Fruit fly (Drosophila melanogaster) whole organism, embryonic: ENCODE data around the gene CG18766.

Experiments used
- ATbp ChIP-seq: fragments of 200-800 bp; sonication (Bioruptor generic); optimal IDR thresholded peaks from 2 replicates; lab custom pipeline; 2017; ENCODE audit warnings: missing biosample characterization, mild to moderate bottlenecking, missing genetic modification characterization, missing genetic modification reagents
- Ada2b ChIP-seq: fragments of 200-800 bp; sonication (Bioruptor generic); IDR thresholded peaks from 2 replicates; pipeline ENCODE4 v1.3.6; 2022; ENCODE audit warnings: missing biosample characterization, missing genetic modification characterization
- Adf1 ChIP-seq: fragments of 200-800 bp; sonication (Bioruptor generic); IDR thresholded peaks from 2 replicates; pipeline ENCODE4 v1.3.6; 2022; ENCODE audit warnings: missing biosample characterization, missing genetic modification characterization
- Atf-2 ChIP-seq: fragments of 200-800 bp; sonication (Bioruptor generic); optimal IDR thresholded peaks from 2 replicates; lab custom pipeline; 2016; ENCODE audit warnings: missing biosample characterization, missing genetic modification characterization
- CG10267 ChIP-seq: fragments of 200-800 bp; sonication (Bioruptor generic); optimal IDR thresholded peaks from 2 replicates; lab custom pipeline; 2018; ENCODE audit warnings: missing biosample characterization, mild to moderate bottlenecking, missing genetic modification characterization, moderate library complexity
- CG10654 ChIP-seq: fragments of 200-800 bp; sonication (Bioruptor generic); optimal IDR thresholded peaks from 2 replicates; lab custom pipeline; 2016; ENCODE audit warnings: missing biosample characterization, missing genetic modification characterization
- CG12299 ChIP-seq: fragments of 200-800 bp; sonication (Bioruptor generic); optimal IDR thresholded peaks from 2 replicates; lab custom pipeline; 2018; ENCODE audit warnings: missing biosample characterization, mild to moderate bottlenecking, missing genetic modification characterization
- CG12744 ChIP-seq: fragments of 200-800 bp; sonication (Bioruptor generic); optimal IDR thresholded peaks from 2 replicates; lab custom pipeline; 2016; ENCODE audit warnings: missing biosample characterization, missing genetic modification characterization
- CG14667 ChIP-seq: fragments of 200-800 bp; sonication (Bioruptor generic); IDR thresholded peaks from 2 replicates; pipeline ENCODE4 v1.3.6; 2022; ENCODE audit warnings: missing biosample characterization, missing genetic modification characterization
- CG15269 ChIP-seq: fragments of 200-800 bp; sonication (Bioruptor generic); optimal IDR thresholded peaks from 2 replicates; lab custom pipeline; 2018; ENCODE audit warnings: missing biosample characterization, mild to moderate bottlenecking, missing genetic modification characterization, moderate library complexity
- CG17385 ChIP-seq: fragments of 200-800 bp; sonication (Bioruptor generic); optimal IDR thresholded peaks from 3 replicates; lab custom pipeline; 2018; ENCODE audit warnings: missing biosample characterization, mild to moderate bottlenecking, missing genetic modification characterization
- CG1832 ChIP-seq: fragments of 200-800 bp; sonication (Bioruptor generic); optimal IDR thresholded peaks from 2 replicates; lab custom pipeline; 2017; ENCODE audit warnings: missing biosample characterization, mild to moderate bottlenecking, missing genetic modification characterization, inconsistent platforms
- CG2875 ChIP-seq: fragments of 200-800 bp; sonication (Bioruptor generic); optimal IDR thresholded peaks from 2 replicates; lab custom pipeline; 2017; ENCODE audit warnings: missing biosample characterization, mild to moderate bottlenecking, missing genetic modification characterization, missing genetic modification reagents
- CG30431 ChIP-seq: fragments of 200-800 bp; sonication (Bioruptor generic); optimal IDR thresholded peaks from 2 replicates; lab custom pipeline; 2017; ENCODE audit warnings: missing biosample characterization, missing genetic modification characterization
- CG31365 ChIP-seq: fragments of 200-800 bp; sonication (Bioruptor generic); optimal IDR thresholded peaks from 2 replicates; lab custom pipeline; 2018; ENCODE audit warnings: missing biosample characterization, mild to moderate bottlenecking, missing genetic modification characterization
- CG31441 ChIP-seq: fragments of 200-800 bp; sonication (Bioruptor generic); IDR thresholded peaks from 2 replicates; pipeline ENCODE4 v1.3.6; 2022; ENCODE audit warnings: missing biosample characterization, missing genetic modification characterization
- CG3281 ChIP-seq: fragments of 200-800 bp; sonication (Bioruptor generic); optimal IDR thresholded peaks from 3 replicates; lab custom pipeline; 2017; ENCODE audit warnings: missing biosample characterization, mild to moderate bottlenecking, missing genetic modification characterization
- CG33213 ChIP-seq: fragments of 200-800 bp; sonication (Bioruptor generic); optimal IDR thresholded peaks from 3 replicates; lab custom pipeline; 2016; ENCODE audit warnings: missing biosample characterization, missing genetic modification characterization
- CG3726 ChIP-seq: fragments of 200-800 bp; sonication (Bioruptor generic); IDR thresholded peaks from 3 replicates; pipeline ENCODE4, ENCODE4 v1.3.6; 2022; ENCODE audit warnings: missing biosample characterization, missing genetic modification characterization
- CG4424 ChIP-seq: fragments of 200-800 bp; sonication (Bioruptor generic); optimal IDR thresholded peaks from 3 replicates; lab custom pipeline; 2016; ENCODE audit warnings: missing biosample characterization, missing genetic modification characterization
- CG4707 ChIP-seq: fragments of 200-800 bp; sonication (Bioruptor generic); optimal IDR thresholded peaks from 2 replicates; lab custom pipeline; 2018; ENCODE audit warnings: missing biosample characterization, mild to moderate bottlenecking, missing genetic modification characterization, moderate library complexity
- CG6254 ChIP-seq: fragments of 200-800 bp; sonication (Bioruptor generic); optimal IDR thresholded peaks from 3 replicates; lab custom pipeline; 2017; ENCODE audit warnings: mild to moderate bottlenecking, missing biosample characterization, missing genetic modification reagents, missing genetic modification characterization
- CG6272 ChIP-seq: fragments of 200-800 bp; sonication (Bioruptor generic); IDR thresholded peaks from 2 replicates; pipeline ENCODE4 v1.3.6; 2022; ENCODE audit warnings: missing biosample characterization, missing genetic modification characterization
- CG6765 ChIP-seq: fragments of 200-800 bp; sonication (Bioruptor generic); optimal IDR thresholded peaks from 3 replicates; lab custom pipeline; 2017; ENCODE audit warnings: missing biosample characterization, mild to moderate bottlenecking, missing genetic modification characterization
- CG9437 ChIP-seq: fragments of 200-800 bp; sonication (Bioruptor generic); optimal IDR thresholded peaks from 2 replicates; lab custom pipeline; 2018; ENCODE audit warnings: missing biosample characterization, mild to moderate bottlenecking, missing genetic modification characterization
- CTCF ChIP-seq: fragments of 200-800 bp; sonication (Bioruptor generic); optimal IDR thresholded peaks from 2 replicates; lab custom pipeline; 2017; ENCODE audit warnings: missing biosample characterization, mild to moderate bottlenecking, missing genetic modification characterization, moderate library complexity
- CoRest ChIP-seq: fragments of 200-800 bp; sonication (Bioruptor generic); optimal IDR thresholded peaks from 3 replicates; lab custom pipeline; 2018; ENCODE audit warnings: missing biosample characterization, mild to moderate bottlenecking, missing genetic modification characterization, moderate library complexity
- Dip3 ChIP-seq: fragments of 200-800 bp; sonication (Bioruptor generic); optimal IDR thresholded peaks from 3 replicates; lab custom pipeline; 2016; ENCODE audit warnings: missing biosample characterization, missing genetic modification characterization
- Fer3 ChIP-seq: fragments of 200-800 bp; sonication (Bioruptor generic); optimal IDR thresholded peaks from 2 replicates; lab custom pipeline; 2018; ENCODE audit warnings: missing biosample characterization, mild to moderate bottlenecking, missing genetic modification characterization, moderate library complexity
- HmgZ ChIP-seq: fragments of 200-800 bp; sonication (Bioruptor generic); optimal IDR thresholded peaks from 2 replicates; lab custom pipeline; 2018; ENCODE audit warnings: missing biosample characterization, mild to moderate bottlenecking, missing genetic modification characterization
- Hr3 ChIP-seq: fragments of 200-800 bp; sonication (Bioruptor generic); optimal IDR thresholded peaks from 3 replicates; lab custom pipeline; 2016; ENCODE audit warnings: missing biosample characterization, missing genetic modification characterization
- Mes4 ChIP-seq: fragments of 200-800 bp; sonication (Bioruptor generic); optimal IDR thresholded peaks from 2 replicates; lab custom pipeline; 2016; ENCODE audit warnings: missing biosample characterization, missing genetic modification characterization
- Mrtf ChIP-seq: fragments of 200-800 bp; sonication (Bioruptor generic); IDR thresholded peaks from 3 replicates; pipeline ENCODE4 v1.3.6; 2022; ENCODE audit warnings: missing biosample characterization, missing genetic modification characterization
- Neu2 ChIP-seq: fragments of 200-800 bp; sonication (Bioruptor generic); optimal IDR thresholded peaks from 3 replicates; lab custom pipeline; 2016; ENCODE audit warnings: missing biosample characterization, missing genetic modification characterization, borderline replicate concordance
- Optix ChIP-seq: fragments of 200-800 bp; sonication (Bioruptor generic); IDR thresholded peaks from 3 replicates; pipeline ENCODE4 v1.3.6; 2022; ENCODE audit warnings: missing biosample characterization, missing genetic modification characterization
- Tbp ChIP-seq: fragments of >200 bp; optimal IDR thresholded peaks from 2 replicates; lab custom pipeline; 2018; ENCODE audit warnings: missing biosample characterization, missing genetic modification characterization
- chn ChIP-seq: fragments of 200-800 bp; sonication (Bioruptor generic); optimal IDR thresholded peaks from 2 replicates; lab custom pipeline; 2016; ENCODE audit warnings: missing biosample characterization, missing genetic modification characterization
- exex ChIP-seq: fragments of 200-800 bp; sonication (Bioruptor generic); optimal IDR thresholded peaks from 4 replicates; lab custom pipeline; 2018; ENCODE audit warnings: missing biosample characterization, mild to moderate bottlenecking, missing genetic modification characterization, moderate library complexity
- gem ChIP-seq: fragments of 200-800 bp; sonication (Bioruptor generic); optimal IDR thresholded peaks from 2 replicates; lab custom pipeline; 2019; ENCODE audit warnings: missing biosample characterization, mild to moderate bottlenecking, missing genetic modification characterization, moderate library complexity
- lbe ChIP-seq: fragments of 200-800 bp; sonication (Bioruptor generic); optimal IDR thresholded peaks from 2 replicates; lab custom pipeline; 2016; ENCODE audit warnings: missing biosample characterization, mild to moderate bottlenecking, missing genetic modification characterization
- mld ChIP-seq: fragments of 200-800 bp; sonication (Bioruptor generic); IDR thresholded peaks from 3 replicates; pipeline ENCODE4 v1.3.6; 2022; ENCODE audit warnings: missing biosample characterization, missing genetic modification characterization; ENCODE audit not compliant: partially characterized antibody
- nerfin-2 ChIP-seq: fragments of 200-800 bp; sonication (Bioruptor generic); IDR thresholded peaks from 2 replicates; pipeline ENCODE4 v1.3.6; 2022; ENCODE audit warnings: missing biosample characterization, missing genetic modification characterization; ENCODE audit not compliant: partially characterized antibody
- pnt ChIP-seq: fragments of 200-800 bp; sonication (Bioruptor generic); optimal IDR thresholded peaks from 3 replicates; lab custom pipeline; 2016; ENCODE audit warnings: missing biosample characterization, missing genetic modification characterization
- repo ChIP-seq: fragments of 200-800 bp; sonication (Bioruptor generic); optimal IDR thresholded peaks from 2 replicates; lab custom pipeline; 2016; ENCODE audit warnings: missing biosample characterization, missing genetic modification characterization
- scrt ChIP-seq: fragments of 200-800 bp; sonication (Bioruptor generic); optimal IDR thresholded peaks from 2 replicates; lab custom pipeline; 2018; ENCODE audit warnings: missing biosample characterization, mild to moderate bottlenecking, missing genetic modification characterization, moderate library complexity
- sd ChIP-seq: fragments of 200-800 bp; sonication (Bioruptor generic); optimal IDR thresholded peaks from 3 replicates; lab custom pipeline; 2018; ENCODE audit warnings: missing biosample characterization, mild to moderate bottlenecking, missing genetic modification characterization, moderate library complexity
- sna ChIP-seq: fragments of 200-800 bp; sonication (Bioruptor generic); IDR thresholded peaks from 2 replicates; pipeline ENCODE4 v1.3.6; 2022; ENCODE audit warnings: missing biosample characterization, missing genetic modification characterization; ENCODE audit not compliant: partially characterized antibody
- stc ChIP-seq: fragments of 200-800 bp; sonication (Bioruptor generic); IDR thresholded peaks from 2 replicates; pipeline ENCODE4 v1.3.6; 2022; ENCODE audit warnings: missing biosample characterization, missing genetic modification characterization
- stwl ChIP-seq: fragments of 200-800 bp; sonication (Bioruptor generic); optimal IDR thresholded peaks from 3 replicates; lab custom pipeline; 2018; ENCODE audit warnings: missing biosample characterization, mild to moderate bottlenecking, missing genetic modification characterization, moderate library complexity
- vfl ChIP-seq: fragments of 200-800 bp; sonication (Bioruptor generic); optimal IDR thresholded peaks from 2 replicates; lab custom pipeline; 2016; ENCODE audit warnings: missing biosample characterization, missing genetic modification characterization
- z ChIP-seq: fragments of 200-800 bp; sonication (Bioruptor generic); IDR thresholded peaks from 3 replicates; pipeline ENCODE4 v1.3.6; 2022; ENCODE audit warnings: missing biosample characterization, missing genetic modification characterization
- zfh1 ChIP-seq: fragments of 200-800 bp; sonication (Bioruptor generic); IDR thresholded peaks from 3 replicates; pipeline ENCODE4 v1.3.6; 2022; ENCODE audit warnings: missing biosample characterization, missing genetic modification characterization

CG18766 gene

dm6 chr3R:27282286-27282685 is 37.2 kb upstream of the CG18766 start, which contains the start of gene mrt (continued):
- TF ChIP-seq Optix (GFP tag; lab: Robert Waterston, UW) = no peak
- TF ChIP-seq sna (GFP tag; lab: Robert Waterston, UW) = no peak
- peak; percentile 11 for TF ChIP-seq ATbp (GFP tag; lab: Kevin White, UChicago)
- TF ChIP-seq nerfin-2 (GFP tag; lab: Robert Waterston, UW) = no peak
- peak; percentile 57 for TF ChIP-seq CG4424 (GFP tag; lab: Kevin White, UChicago)
- no peak for TF ChIP-seq CG3726 (GFP tag; lab: Robert Waterston, UW)
- 0 out of 2 replicates have a peak, but pooled peaks have one; percentile 27 for TF ChIP-seq CG31441 (GFP tag; lab: Robert Waterston, UW)
- TF ChIP-seq CG17385 (GFP tag; lab: Kevin White, UChicago) = peak; percentile 60
- TF ChIP-seq gem = peak; percentile 66
- peak; percentile 79 for TF ChIP-seq CG3281 (GFP tag; lab: Kevin White, UChicago)
- no peak for TF ChIP-seq CG1832 (GFP tag; lab: Kevin White, UChicago)
- no peak for TF ChIP-seq CG6272 (GFP tag; lab: Robert Waterston, UW)
- TF ChIP-seq mld (GFP tag; lab: Robert Waterston, UW) = no peak
- no peak for TF ChIP-seq CG31365 (tag; lab: Kevin White, UChicago)
- peak; percentile 67 for TF ChIP-seq Fer3
- TF ChIP-seq Adf1 = no peak
- peak; percentile 27 for TF ChIP-seq CG12744 (GFP tag; lab: Kevin White, UChicago)
- TF ChIP-seq pnt (GFP tag; lab: Kevin White, UChicago) = no peak
- peak; percentile 7 for TF ChIP-seq CG10654
- no peak for TF ChIP-seq CG6765
- TF ChIP-seq repo (GFP tag; lab: Kevin White, UChicago) = peak; percentile 7
- TF ChIP-seq Dip3 (GFP tag; lab: Kevin White, UChicago) = peak; percentile 77
- TF ChIP-seq CG9437 = peak; percentile 16
- TF ChIP-seq zfh1 (GFP tag; lab: Robert Waterston, UW) = peak; percentile 22; the same call in 1 of the 3 replicates
- peak; percentile 25 for TF ChIP-seq chn (GFP tag; lab: Kevin White, UChicago)
- TF ChIP-seq CG12299 (tag; lab: Kevin White, UChicago) = no peak
- TF ChIP-seq CG30431 (GFP tag; lab: Kevin White, UChicago) = peak; percentile 11
- no peak for TF ChIP-seq stwl (tag; lab: Kevin White, UChicago)
- TF ChIP-seq CG33213 (GFP tag; lab: Kevin White, UChicago) = peak; percentile 44
- peak; percentile 35 for TF ChIP-seq HmgZ (tag; lab: Kevin White, UChicago)
- TF ChIP-seq stc = no peak
- no peak for TF ChIP-seq exex (tag; lab: Kevin White, UChicago)
- peak; percentile 60 for TF ChIP-seq CoRest (tag; lab: Kevin White, UChicago)
- peak; percentile 46 for TF ChIP-seq Atf-2 (GFP tag; lab: Kevin White, UChicago)
- TF ChIP-seq CG4707 (GFP tag; lab: Kevin White, UChicago) = no peak
- TF ChIP-seq scrt (GFP tag; lab: Kevin White, UChicago) = peak; percentile 42
- peak; percentile 70 for TF ChIP-seq CG15269 (tag; lab: Kevin White, UChicago)
- TF ChIP-seq Mrtf (GFP tag; lab: Robert Waterston, UW) = peak; percentile 19; the same call in 1 of the 3 replicates
- peak; percentile 20 for TF ChIP-seq Hr3 (GFP tag; lab: Kevin White, UChicago)
- TF ChIP-seq CG10267 (tag; lab: Kevin White, UChicago) = peak; percentile 15
- TF ChIP-seq CTCF (GFP tag; lab: Kevin White, UChicago) = no peak
- TF ChIP-seq CG2875 (GFP tag; lab: Kevin White, UChicago) = no peak
- no peak for TF ChIP-seq Neu2 (GFP tag; lab: Kevin White, UChicago)
- no peak for TF ChIP-seq Tbp (GFP tag; lab: Kevin White, UChicago)
- no peak for TF ChIP-seq CG6254 (GFP tag; lab: Kevin White, UChicago)
- peak; percentile 24 for TF ChIP-seq vfl (GFP tag; lab: Kevin White, UChicago)
- no peak for TF ChIP-seq lbe (GFP tag; lab: Kevin White, UChicago)
- no peak for TF ChIP-seq Mes4
- no peak for TF ChIP-seq CG14667
- TF ChIP-seq sd (tag; lab: Kevin White, UChicago) = no peak
- TF ChIP-seq z (GFP tag; lab: Robert Waterston, UW) = no peak
- TF ChIP-seq Ada2b = 0 out of 2 replicates have a peak, but pooled peaks have one; percentile 6
